Worm (Caenorhabditis elegans) whole organism, L1 larva: ENCODE measurements around the gene C16A11.3.

Source experiments
- mdl-1 ChIP-seq, 2 experiments: fragments of 150-350 bp; optimal IDR thresholded peaks; 2 replicates each; lab custom pipeline; 2014 to 2017; ENCODE audit warnings: missing biosample characterization in 2 of 2, missing genetic modification characterization in 2 of 2, inconsistent platforms in 1 of 2
- zip-4 ChIP-seq: fragments of 200-800 bp; sonication (Bioruptor generic); optimal IDR thresholded peaks from 2 replicates; lab custom pipeline; 2018; ENCODE audit warnings: mild to moderate bottlenecking, missing genetic modification characterization, moderate library complexity, missing compliant biosample characterization

DNA sequence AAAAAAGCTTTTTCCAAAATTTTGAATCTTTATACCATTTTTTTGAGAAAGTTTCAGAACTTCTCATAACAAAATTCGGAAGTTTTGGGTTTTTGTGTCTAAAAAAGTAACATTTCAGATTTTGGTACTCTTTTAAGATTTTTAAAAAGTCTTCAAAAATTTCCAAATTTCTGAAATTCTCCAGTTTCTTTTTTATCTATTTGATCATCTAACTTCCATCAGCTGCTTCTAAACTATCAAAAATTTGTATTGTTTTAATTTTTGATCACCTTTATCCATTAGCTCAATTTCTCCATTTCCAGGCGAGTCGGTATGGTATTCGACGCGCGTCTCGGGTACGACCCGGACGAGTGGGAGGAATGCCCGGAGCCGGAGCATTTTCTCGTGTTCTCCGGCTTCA lies 43.0 kb upstream of the C16A11.3 start, which contains the start of gene cpna-1:
- TF ChIP-seq zip-4 (GFP tag; lab: Kevin White, UChicago) (no peak), mdl-1 (tag; optimal IDR thresholded peaks at IDR 0.05; lab: Kevin White, UChicago) (no peak)
